Fruit fly (Drosophila melanogaster) whole organism, wandering third instar larva: Measurements from ENCODE around the gene Kcmf1.

ENCODE experiments used
- Abd-B ChIP-seq: fragments of >200 bp; optimal IDR thresholded peaks from 2 replicates; lab custom pipeline; 2017; ENCODE audit warnings: missing biosample characterization, missing genetic modification characterization
- CG32264 ChIP-seq: fragments of 200-800 bp; sonication (Bioruptor generic); optimal IDR thresholded peaks from 2 replicates; lab custom pipeline; 2016; ENCODE audit warnings: missing biosample characterization, missing genetic modification characterization
- CG9705 ChIP-seq: fragments of 200-800 bp; sonication (Bioruptor generic); optimal IDR thresholded peaks from 2 replicates; lab custom pipeline; 2018; ENCODE audit warnings: missing biosample characterization, mild to moderate bottlenecking, missing genetic modification characterization
- CrebA ChIP-seq: fragments of 200-800 bp; sonication (Bioruptor generic); optimal IDR thresholded peaks from 2 replicates; lab custom pipeline; 2016; ENCODE audit warnings: missing biosample characterization, mild to moderate bottlenecking, missing genetic modification characterization, borderline replicate concordance
- Dfd ChIP-seq: fragments of >200 bp; optimal IDR thresholded peaks from 2 replicates; lab custom pipeline; 2017; ENCODE audit warnings: missing biosample characterization, missing genetic modification characterization
- Dif ChIP-seq: fragments of 200-275, 200-300 bp; sonication (Bioruptor generic); optimal IDR thresholded peaks from 2 replicates; lab custom pipeline; 2018; ENCODE audit warnings: missing biosample characterization, missing genetic modification characterization; ENCODE audit not compliant: partially characterized antibody
- GATAd ChIP-seq: sonication (Bioruptor generic); optimal IDR thresholded peaks from 2 replicates; lab custom pipeline; 2016; ENCODE audit warnings: missing biosample characterization, missing genetic modification characterization
- HLH106 ChIP-seq: fragments of 200-800 bp; optimal IDR thresholded peaks from 3 replicates; lab custom pipeline; 2019; ENCODE audit warnings: missing biosample characterization, mild to moderate bottlenecking, missing genetic modification characterization, moderate library complexity
- Hnf4 ChIP-seq: fragments of 200-800 bp; sonication (Bioruptor generic); optimal IDR thresholded peaks from 2 replicates; lab custom pipeline; 2016; ENCODE audit warnings: missing biosample characterization, mild to moderate bottlenecking, missing genetic modification characterization
- Hr78 ChIP-seq: fragments of >200 bp; optimal IDR thresholded peaks from 2 replicates; lab custom pipeline; 2017; ENCODE audit warnings: missing biosample characterization, missing genetic modification characterization
- Hr83 ChIP-seq: fragments of 200-300 bp; sonication (Bioruptor generic); optimal IDR thresholded peaks from 2 replicates; lab custom pipeline; 2016; ENCODE audit warnings: missing biosample characterization, mild to moderate bottlenecking, missing genetic modification characterization, moderate library complexity; ENCODE audit not compliant: poor library complexity, severe bottlenecking
- Jra ChIP-seq: sonication (Bioruptor generic); optimal IDR thresholded peaks from 2 replicates; lab custom pipeline; 2016; ENCODE audit warnings: missing biosample characterization, missing genetic modification characterization
- Mio ChIP-seq: sonication (Bioruptor generic); optimal IDR thresholded peaks from 2 replicates; lab custom pipeline; 2016; ENCODE audit warnings: missing biosample characterization, missing genetic modification characterization
- Myc ChIP-seq: fragments of >200 bp; optimal IDR thresholded peaks from 2 replicates; lab custom pipeline; 2017
- N ChIP-seq: fragments of >200 bp; optimal IDR thresholded peaks from 2 replicates; lab custom pipeline; 2018; ENCODE audit warnings: missing biosample characterization, missing external identifiers, missing genetic modification characterization
- OdsH ChIP-seq: fragments of 200-800 bp; sonication (Bioruptor generic); optimal IDR thresholded peaks from 2 replicates; lab custom pipeline; 2016; ENCODE audit warnings: missing biosample characterization, mild to moderate bottlenecking, missing genetic modification characterization
- Rel ChIP-seq, 2 experiments: fragments of 200-800 bp; sonication (Bioruptor generic) in 1 of 2; optimal IDR thresholded peaks; 2 replicates in 1 of 2; 3 replicates in 1 of 2; lab custom pipeline; 2016 to 2019; ENCODE audit warnings: mild to moderate bottlenecking in 2 of 2, missing biosample characterization in 2 of 2, missing genetic modification characterization in 2 of 2, moderate library complexity in 1 of 2
- Sp1 ChIP-seq: fragments of 200-800 bp; sonication (Bioruptor generic); optimal IDR thresholded peaks from 3 replicates; lab custom pipeline; 2019; ENCODE audit warnings: missing biosample characterization, mild to moderate bottlenecking, missing genetic modification characterization, moderate library complexity
- Vsx2 ChIP-seq: fragments of 200-300, 225-300 bp; sonication (Bioruptor generic); optimal IDR thresholded peaks from 2 replicates; lab custom pipeline; 2018; ENCODE audit warnings: missing biosample characterization, missing genetic modification characterization; ENCODE audit not compliant: partially characterized antibody
- br ChIP-seq: fragments of 200-800 bp; sonication (Bioruptor generic); optimal IDR thresholded peaks from 2 replicates; lab custom pipeline; 2016; ENCODE audit warnings: missing biosample characterization, missing genetic modification characterization
- brk ChIP-seq: fragments of 200-800 bp; sonication (Bioruptor generic); optimal IDR thresholded peaks from 2 replicates; lab custom pipeline; 2016; ENCODE audit warnings: missing biosample characterization, mild to moderate bottlenecking, missing genetic modification characterization
- dl ChIP-seq, 2 experiments: fragments of 175-275, 200-275 bp in 1 of 2; fragments of 200-275 bp in 1 of 2; sonication (Bioruptor generic); optimal IDR thresholded peaks; lab custom pipeline; 2018; ENCODE audit warnings: mild to moderate bottlenecking in 2 of 2, missing biosample characterization in 2 of 2, missing genetic modification characterization in 2 of 2, moderate library complexity in 2 of 2; ENCODE audit not compliant: partially characterized antibody in 2 of 2, insufficient read depth in 1 of 2
- dmrt93B ChIP-seq: fragments of 200-800 bp; sonication (Bioruptor generic); optimal IDR thresholded peaks from 2 replicates; lab custom pipeline; 2018; ENCODE audit warnings: missing biosample characterization, mild to moderate bottlenecking, missing genetic modification characterization
- dsf ChIP-seq: sonication (Bioruptor generic); optimal IDR thresholded peaks from 2 replicates; lab custom pipeline; 2016; ENCODE audit warnings: missing biosample characterization, missing genetic modification characterization, borderline replicate concordance
- ey ChIP-seq: fragments of 200-800 bp; sonication (Bioruptor generic); optimal IDR thresholded peaks from 2 replicates; lab custom pipeline; 2016; ENCODE audit warnings: missing biosample characterization, missing genetic modification characterization
- foxo ChIP-seq, 2 experiments: fragments of 200-800 bp; sonication (Bioruptor generic); optimal IDR thresholded peaks; 2 replicates in 1 of 2; 3 replicates in 1 of 2; lab custom pipeline; 2016 to 2017; ENCODE audit warnings: missing biosample characterization in 2 of 2, missing genetic modification characterization in 2 of 2
- fru ChIP-seq: fragments of 200-800 bp; sonication (Bioruptor generic); optimal IDR thresholded peaks from 3 replicates; lab custom pipeline; 2016; ENCODE audit warnings: missing biosample characterization, mild to moderate bottlenecking, missing genetic modification characterization
- h ChIP-seq: fragments of 200-800 bp; sonication (Bioruptor generic); optimal IDR thresholded peaks from 3 replicates; lab custom pipeline; 2016; ENCODE audit warnings: missing biosample characterization, mild to moderate bottlenecking, missing genetic modification characterization
- jim ChIP-seq: fragments of 175-275, 200-325 bp; sonication (Bioruptor generic); optimal IDR thresholded peaks from 2 replicates; lab custom pipeline; 2016; ENCODE audit warnings: missing biosample characterization, mild to moderate bottlenecking, missing genetic modification characterization
- lola ChIP-seq: fragments of >200 bp; optimal IDR thresholded peaks from 2 replicates; lab custom pipeline; 2017; ENCODE audit warnings: missing biosample characterization, missing genetic modification characterization
- pan ChIP-seq: fragments of >200 bp; optimal IDR thresholded peaks from 2 replicates; lab custom pipeline; 2017
- psq ChIP-seq: fragments of 200-800 bp; sonication (Bioruptor generic); optimal IDR thresholded peaks from 3 replicates; lab custom pipeline; 2017; ENCODE audit warnings: missing biosample characterization, mild to moderate bottlenecking, missing genetic modification characterization, moderate library complexity
- rgr ChIP-seq: fragments of 200-800 bp; sonication (Bioruptor generic); optimal IDR thresholded peaks from 3 replicates; lab custom pipeline; 2016; ENCODE audit warnings: missing biosample characterization, mild to moderate bottlenecking, missing genetic modification characterization
- sage ChIP-seq: fragments of 200-800 bp; sonication (Bioruptor generic); optimal IDR thresholded peaks from 2 replicates; lab custom pipeline; 2016; ENCODE audit warnings: missing biosample characterization, mild to moderate bottlenecking, missing genetic modification characterization
- sv ChIP-seq: fragments of 200-800 bp; sonication (Bioruptor generic); optimal IDR thresholded peaks from 3 replicates; lab custom pipeline; 2016; ENCODE audit warnings: missing biosample characterization, missing genetic modification characterization
- tai ChIP-seq: sonication (Bioruptor generic); optimal IDR thresholded peaks from 2 replicates; lab custom pipeline; 2016; ENCODE audit warnings: missing biosample characterization, missing genetic modification characterization
- usp ChIP-seq: fragments of >200 bp; optimal IDR thresholded peaks from 2 replicates; lab custom pipeline; 2017; ENCODE audit warnings: missing biosample characterization, missing genetic modification characterization
- woc ChIP-seq: sonication (Bioruptor generic); optimal IDR thresholded peaks from 2 replicates; lab custom pipeline; 2016; ENCODE audit warnings: missing biosample characterization, mild to moderate bottlenecking, missing genetic modification characterization

Gene Kcmf1

DNA sequence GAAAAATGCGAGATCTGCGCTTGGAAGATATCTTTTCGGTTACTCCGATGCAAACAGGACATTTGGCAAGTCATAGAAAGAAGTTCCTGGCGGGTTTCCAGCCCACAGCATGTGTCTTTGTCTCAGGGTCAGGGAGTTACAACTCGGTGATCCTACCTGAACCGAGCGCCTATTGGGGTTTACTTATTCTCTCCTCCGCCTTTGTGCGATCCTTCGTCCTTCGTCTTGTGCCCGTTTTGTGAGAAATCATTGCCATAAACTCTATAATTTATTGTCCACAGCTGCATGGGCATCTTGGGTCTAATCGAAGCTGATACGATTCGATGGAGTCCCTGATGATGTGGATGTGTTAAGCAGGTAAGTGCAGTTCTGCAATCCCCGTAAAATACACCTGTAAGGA is 23.2 kb upstream of the Kcmf1 start:
- TF ChIP-seq Hr78 (GFP tag; lab: Kevin White, UChicago): no peak

DNA sequence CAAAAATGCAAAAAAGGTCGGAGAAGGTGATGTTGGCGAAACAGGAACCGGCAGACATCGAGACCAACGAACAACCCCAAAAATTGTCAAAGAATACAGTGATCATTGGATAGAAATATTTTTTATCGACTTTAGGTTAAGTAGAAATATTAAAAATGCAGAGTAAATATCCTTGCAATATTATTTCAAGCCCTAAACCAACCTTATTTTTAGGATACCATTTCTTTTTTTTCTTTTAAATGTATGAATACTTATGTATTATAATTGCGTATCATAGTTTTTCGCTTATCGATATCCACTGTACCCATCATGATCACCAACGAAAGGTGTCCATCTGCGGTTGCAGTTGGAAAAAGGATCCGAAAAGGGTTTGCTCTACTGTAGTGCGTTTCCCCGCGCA is 20.5 kb upstream of the Kcmf1 start:
- TF ChIP-seq GATAd (GFP tag; lab: Kevin White, UChicago): no peak
- TF ChIP-seq CrebA: no peak
- no peak for TF ChIP-seq jim (GFP tag; lab: Kevin White, UChicago)
- TF ChIP-seq HLH106 (tag; lab: Kevin White, UChicago): peak; percentile 26
- TF ChIP-seq Rel (GFP tag; optimal IDR thresholded peaks at IDR 0.05; lab: Kevin White, UChicago): no peak
- TF ChIP-seq Rel (tag; optimal IDR thresholded peaks at IDR 0.05; lab: Kevin White, UChicago): no peak
- TF ChIP-seq foxo (GFP tag; optimal IDR thresholded peaks at IDR 0.05; lab: Kevin White, UChicago): peak in 1 of 2 experiments; percentile 51
- peak; percentile 15 for TF ChIP-seq ey (GFP tag; lab: Kevin White, UChicago)
- no peak for TF ChIP-seq br (GFP tag; lab: Kevin White, UChicago)
- no peak for TF ChIP-seq tai (GFP tag; lab: Kevin White, UChicago)
- no peak for TF ChIP-seq Dif (GFP tag; lab: Kevin White, UChicago)
- no peak for TF ChIP-seq dmrt93B (GFP tag; lab: Kevin White, UChicago)
- peak; percentile 17 for TF ChIP-seq rgr (GFP tag; lab: Kevin White, UChicago)
- peak; percentile 34 for TF ChIP-seq fru (GFP tag; lab: Kevin White, UChicago)
- peak; percentile 11 for TF ChIP-seq OdsH (GFP tag; lab: Kevin White, UChicago)
- peak; percentile 38 for TF ChIP-seq h (GFP tag; lab: Kevin White, UChicago)
- TF ChIP-seq sage (GFP tag; lab: Kevin White, UChicago): no peak
- TF ChIP-seq CG9705 (GFP tag; lab: Kevin White, UChicago): no peak
- TF ChIP-seq Sp1 (GFP tag; lab: Kevin White, UChicago): peak; percentile 23
- TF ChIP-seq psq: peak; percentile 30
- no peak for TF ChIP-seq N (GFP tag; lab: Kevin White, UChicago)
- no peak for TF ChIP-seq sv (GFP tag; lab: Kevin White, UChicago)
- TF ChIP-seq Dfd (GFP tag; lab: Kevin White, UChicago): no peak
- no peak for TF ChIP-seq Mio (GFP tag; lab: Kevin White, UChicago)
- no peak for TF ChIP-seq woc
- TF ChIP-seq Vsx2: no peak
- no peak for TF ChIP-seq dsf (GFP tag; lab: Kevin White, UChicago)
- no peak for TF ChIP-seq Hnf4 (GFP tag; lab: Kevin White, UChicago)
- TF ChIP-seq Hr78 (GFP tag; lab: Kevin White, UChicago): no peak
- TF ChIP-seq Abd-B (GFP tag; lab: Kevin White, UChicago): no peak
- TF ChIP-seq pan: no peak
- no peak for TF ChIP-seq usp
- no peak for TF ChIP-seq Jra (GFP tag; lab: Kevin White, UChicago)
- no peak for TF ChIP-seq Hr83 (GFP tag; lab: Kevin White, UChicago)
- no peak for TF ChIP-seq lola (GFP tag; lab: Kevin White, UChicago)
- no peak for TF ChIP-seq dl (GFP tag; optimal IDR thresholded peaks at IDR 0.05; lab: Kevin White, UChicago; ENCODE audit: insufficient read depth in 1 of 2, partially characterized antibody in 2 of 2)
- TF ChIP-seq Myc (lab: Kevin White, UChicago): no peak
- TF ChIP-seq CG32264 (GFP tag; lab: Kevin White, UChicago): no peak
- TF ChIP-seq brk: no peak
